Worm (Caenorhabditis elegans): ENCODE data around the gene stt-3.

stt-3 gene

DNA sequence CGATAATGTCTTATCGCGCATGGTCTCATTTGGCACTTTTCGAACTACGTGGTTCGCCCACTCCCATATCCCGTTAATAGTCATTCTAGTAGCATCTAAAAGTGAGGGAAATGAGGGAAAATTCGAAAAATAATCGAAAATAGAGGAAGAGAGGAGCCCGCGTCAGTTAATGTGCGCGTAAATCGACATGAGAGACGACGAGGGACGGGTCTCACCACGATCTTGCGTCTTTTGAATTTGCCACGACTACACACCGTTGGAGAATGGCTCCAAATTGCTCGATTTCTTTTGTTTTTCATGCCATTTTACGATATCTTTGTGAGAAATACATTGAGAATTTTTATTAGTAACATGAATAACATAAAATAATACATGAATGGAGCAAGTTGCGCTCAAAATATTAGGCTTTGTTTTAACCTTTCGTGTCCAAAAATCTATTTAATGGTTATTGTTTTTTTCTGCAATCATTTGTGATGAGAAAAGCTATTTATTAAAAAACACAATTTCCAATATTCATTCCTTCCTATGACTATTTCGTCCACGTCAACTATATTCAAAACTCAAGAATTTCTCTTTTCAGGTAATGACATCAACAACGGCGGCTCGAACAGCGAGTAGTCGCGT is at the start of gene stt-3, which contains the start of gene gen-1:
stt-3 (plus strand) TSS at position 574 of the 624 bp plus-strand sequence.
gen-1 (minus strand) TSS at position 95 of the 624 bp plus-strand sequence.
- TF ChIP-seq ceh-43 (GFP tag; optimal IDR thresholded peaks at IDR 0.05) (no peak), hlh-1 (tag; optimal IDR thresholded peaks at IDR 0.05) (no peak), unc-39 (tag; optimal IDR thresholded peaks at IDR 0.05) (no peak), mep-1 (tag; optimal IDR thresholded peaks at IDR 0.05) (peak; percentile 54), lsy-2 (tag; optimal IDR thresholded peaks at IDR 0.05) (no peak), lin-32 (GFP tag; optimal IDR thresholded peaks at IDR 0.05) (no peak), unc-120 (tag; optimal IDR thresholded peaks at IDR 0.05; ENCODE audit: poor library complexity, severe bottlenecking) (no peak), nhr-76 (tag; optimal IDR thresholded peaks at IDR 0.05) (no peak)

DNA sequence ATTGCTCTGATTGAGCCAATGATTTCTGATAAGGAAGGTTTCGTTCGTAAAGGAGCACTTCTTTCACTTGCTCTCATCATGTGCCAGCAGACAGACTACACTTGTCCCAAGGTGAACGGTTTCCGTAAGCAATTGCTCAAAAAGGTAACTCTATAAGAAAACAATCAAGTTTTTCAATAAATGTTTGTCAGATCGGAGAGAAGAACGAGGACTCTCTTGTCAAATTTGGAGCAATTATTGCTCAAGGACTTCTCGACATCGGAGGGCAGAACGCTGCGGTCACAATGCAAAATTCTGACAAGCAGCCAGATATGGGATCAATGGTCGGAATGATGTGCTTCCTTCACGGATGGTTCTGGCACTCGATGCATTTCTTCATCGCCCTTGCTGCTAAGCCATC is 47.1 kb upstream of the stt-3 start:
- TF ChIP-seq nhr-237 (tag; optimal IDR thresholded peaks at IDR 0.05) (no peak), zip-8 (tag; optimal IDR thresholded peaks at IDR 0.05) (no peak), ham-2 (GFP tag; optimal IDR thresholded peaks at IDR 0.05) (no peak), unc-39 (tag; optimal IDR thresholded peaks at IDR 0.05) (no peak), bed-3 (GFP tag; optimal IDR thresholded peaks at IDR 0.05) (no peak), ceh-83 (GFP tag; optimal IDR thresholded peaks at IDR 0.05) (no peak), ztf-11 (tag; optimal IDR thresholded peaks at IDR 0.05) (no peak), nhr-12 (tag; optimal IDR thresholded peaks at IDR 0.05) (no peak), flh-1 (GFP tag; optimal IDR thresholded peaks at IDR 0.05) (no peak), cnd-1 (tag; optimal IDR thresholded peaks at IDR 0.05) (no peak), mep-1 (tag; optimal IDR thresholded peaks at IDR 0.05) (no peak), nhr-28 (tag; optimal IDR thresholded peaks at IDR 0.05) (no peak), lsy-2 (tag; optimal IDR thresholded peaks at IDR 0.05) (no peak), sem-2 (GFP tag; optimal IDR thresholded peaks at IDR 0.05) (no peak), tbx-8 (GFP tag; optimal IDR thresholded peaks at IDR 0.05) (no peak), unc-62 (GFP tag; optimal IDR thresholded peaks at IDR 0.05) (no peak), nhr-76 (tag; optimal IDR thresholded peaks at IDR 0.05) (no peak)

DNA sequence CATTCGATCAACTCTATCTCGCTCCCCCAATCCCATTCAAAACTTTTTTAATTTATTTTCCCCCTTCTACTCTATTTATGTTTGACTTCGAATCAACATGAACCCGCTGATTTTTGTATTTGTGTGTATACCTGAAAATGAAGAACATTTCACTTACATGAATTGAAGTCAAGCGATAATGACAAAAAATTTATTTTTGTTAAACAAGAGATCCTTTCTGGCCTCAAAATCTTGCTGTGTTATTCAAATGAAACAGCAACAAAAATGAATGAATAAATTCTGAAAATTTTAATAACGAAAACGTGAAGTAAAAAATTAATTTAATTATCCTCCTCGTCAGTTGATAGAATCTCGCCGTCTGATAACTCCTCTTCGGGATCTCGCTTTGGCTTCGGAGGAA is 46.0 kb upstream of the stt-3 start:
- TF ChIP-seq unc-62 (GFP tag; optimal IDR thresholded peaks at IDR 0.05) (no peak), zip-8 (tag; optimal IDR thresholded peaks at IDR 0.05) (no peak), unc-120 (tag; optimal IDR thresholded peaks at IDR 0.05; ENCODE audit: poor library complexity, severe bottlenecking) (no peak), nhr-237 (tag; optimal IDR thresholded peaks at IDR 0.05) (no peak), lin-32 (GFP tag; optimal IDR thresholded peaks at IDR 0.05) (no peak), mep-1 (tag; optimal IDR thresholded peaks at IDR 0.05) (no peak), nhr-28 (tag; optimal IDR thresholded peaks at IDR 0.05) (no peak), ztf-11 (tag; optimal IDR thresholded peaks at IDR 0.05) (no peak), pha-4 (tag; optimal IDR thresholded peaks at IDR 0.05) (no peak), drap-1 (GFP tag; optimal IDR thresholded peaks at IDR 0.05) (no peak)

DNA sequence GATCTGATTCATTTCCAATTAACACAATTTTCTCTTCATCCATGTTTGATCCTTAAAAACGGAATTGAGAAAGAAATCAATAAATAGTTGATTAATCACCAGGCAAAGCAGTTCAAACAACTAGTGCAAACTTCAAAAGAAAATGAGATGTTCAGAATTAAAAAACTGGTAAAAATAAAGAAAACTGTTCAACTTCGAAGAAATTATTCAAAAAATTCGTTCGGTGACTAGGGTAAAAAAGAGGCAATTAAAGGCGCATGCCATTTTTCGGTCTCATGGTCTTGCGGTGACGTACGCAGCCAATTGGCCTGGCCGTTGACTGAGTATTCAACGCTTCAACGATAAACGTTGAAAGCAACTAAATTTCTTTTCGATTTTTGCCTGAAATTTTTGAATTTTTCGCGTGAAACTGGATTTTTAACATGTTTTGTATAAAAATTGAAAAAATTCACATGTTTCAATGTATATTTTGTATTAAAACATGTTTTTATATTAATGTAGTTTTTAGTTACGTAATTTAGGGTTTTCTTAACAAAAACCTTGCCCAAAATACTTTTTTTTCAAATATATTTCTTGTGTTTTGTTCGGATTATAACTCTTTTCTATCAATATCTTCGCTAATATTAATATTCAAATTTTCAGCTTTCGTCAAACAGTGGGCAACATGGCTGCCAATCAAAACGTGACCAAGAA is 42.1 kb upstream of the stt-3 start, which contains the start of the genes sna-3 and rps-3:
sna-3 (minus strand) TSS at position 51 of the 693 bp plus-strand sequence.
rps-3 (plus strand) TSS at position 643 of the 693 bp plus-strand sequence.
- TF ChIP-seq nhr-76 (tag; optimal IDR thresholded peaks at IDR 0.05) = no peak
- TF ChIP-seq ceh-43 (GFP tag; optimal IDR thresholded peaks at IDR 0.05) = no peak
- peak; percentile 49 for TF ChIP-seq unc-120 (tag; optimal IDR thresholded peaks at IDR 0.05; ENCODE audit: poor library complexity, severe bottlenecking)
- TF ChIP-seq nhr-2 (tag; optimal IDR thresholded peaks at IDR 0.05) = peak; percentile 43
- TF ChIP-seq ztf-11 (tag; optimal IDR thresholded peaks at IDR 0.05) = no peak
- no peak for TF ChIP-seq sem-2 (GFP tag; optimal IDR thresholded peaks at IDR 0.05)
- TF ChIP-seq tbx-8 (GFP tag; optimal IDR thresholded peaks at IDR 0.05) = no peak
- TF ChIP-seq flh-1 (GFP tag; optimal IDR thresholded peaks at IDR 0.05) = no peak
- no peak for TF ChIP-seq mab-5 (tag; optimal IDR thresholded peaks at IDR 0.05)
- no peak for TF ChIP-seq bed-3 (GFP tag; optimal IDR thresholded peaks at IDR 0.05)
- peak; percentile 32 for TF ChIP-seq pha-4 (tag; optimal IDR thresholded peaks at IDR 0.05)
- peak; percentile 87 for TF ChIP-seq lsy-2 (tag; optimal IDR thresholded peaks at IDR 0.05)
- no peak for TF ChIP-seq blmp-1 (tag; optimal IDR thresholded peaks at IDR 0.05)
- no peak for TF ChIP-seq ceh-83 (GFP tag; optimal IDR thresholded peaks at IDR 0.05)
- no peak for TF ChIP-seq ces-1 (GFP tag; optimal IDR thresholded peaks at IDR 0.05)
- no peak for TF ChIP-seq zip-8 (tag; optimal IDR thresholded peaks at IDR 0.05)
- TF ChIP-seq mls-2 (tag; optimal IDR thresholded peaks at IDR 0.05) = peak; percentile 69
- TF ChIP-seq unc-39 (tag; optimal IDR thresholded peaks at IDR 0.05) = no peak
- peak; percentile 74 for TF ChIP-seq ceh-39 (tag; optimal IDR thresholded peaks at IDR 0.05)
- peak; percentile 14 for TF ChIP-seq unc-62 (GFP tag; optimal IDR thresholded peaks at IDR 0.05)
- peak; percentile 75 for TF ChIP-seq lin-13 (tag; optimal IDR thresholded peaks at IDR 0.05)
- TF ChIP-seq elt-3 (tag; optimal IDR thresholded peaks at IDR 0.05) = no peak
- peak; percentile 63 for TF ChIP-seq nhr-237 (tag; optimal IDR thresholded peaks at IDR 0.05)
- TF ChIP-seq hlh-1 (tag; optimal IDR thresholded peaks at IDR 0.05) = peak; percentile 60
- no peak for TF ChIP-seq drap-1 (GFP tag; optimal IDR thresholded peaks at IDR 0.05)
- no peak for TF ChIP-seq lin-32 (GFP tag; optimal IDR thresholded peaks at IDR 0.05)
- no peak for TF ChIP-seq M03D4.4 (tag; optimal IDR thresholded peaks at IDR 0.05)
- no peak for TF ChIP-seq cnd-1 (tag; optimal IDR thresholded peaks at IDR 0.05)
- TF ChIP-seq mep-1 (tag; optimal IDR thresholded peaks at IDR 0.05) = peak; percentile 83
- TF ChIP-seq snpc-4 (tag; optimal IDR thresholded peaks at IDR 0.05) = no peak
- TF ChIP-seq nhr-12 (tag; optimal IDR thresholded peaks at IDR 0.05) = no peak
- TF ChIP-seq nhr-28 (tag; optimal IDR thresholded peaks at IDR 0.05) = no peak
- TF ChIP-seq sptf-1 (tag; optimal IDR thresholded peaks at IDR 0.05) = peak; percentile 35
- no peak for TF ChIP-seq elt-1 (tag; optimal IDR thresholded peaks at IDR 0.05; ENCODE audit: borderline replicate concordance, insufficient read depth)
- no peak for TF ChIP-seq ham-2 (GFP tag; optimal IDR thresholded peaks at IDR 0.05)
